Worm (Caenorhabditis elegans) whole organism, dauer: ENCODE measurements around the gene C07G1.6.

Experiments
- unc-62 ChIP-seq: sonication (generic microtip); optimal IDR thresholded peaks from 2 replicates; lab custom pipeline; 2017; ENCODE audit warnings: missing biosample characterization, missing genetic modification reagents, missing genetic modification characterization

The C07G1.6 gene

DNA sequence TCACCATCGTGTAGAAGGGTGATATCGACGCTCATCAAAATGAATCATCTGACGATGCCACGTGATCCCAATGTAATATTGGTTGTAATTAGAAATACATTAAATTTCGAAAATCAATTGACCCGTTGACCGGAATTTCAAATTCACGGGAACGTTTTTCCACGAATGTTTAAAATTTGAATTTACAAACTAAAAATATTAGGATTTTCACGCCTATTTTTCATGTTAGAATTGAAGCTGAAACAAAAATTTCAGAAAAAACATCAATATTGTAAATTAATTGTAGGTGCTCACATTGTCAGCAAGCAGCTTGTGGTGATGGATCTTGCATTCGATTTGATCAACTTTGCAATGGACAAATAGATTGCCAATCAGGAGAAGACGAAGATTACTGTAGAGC lies at the start of gene C07G1.6:
C07G1.6 (minus strand) TSS at position 101 of the 400 bp plus-strand sequence.
- no peak for TF ChIP-seq unc-62

DNA sequence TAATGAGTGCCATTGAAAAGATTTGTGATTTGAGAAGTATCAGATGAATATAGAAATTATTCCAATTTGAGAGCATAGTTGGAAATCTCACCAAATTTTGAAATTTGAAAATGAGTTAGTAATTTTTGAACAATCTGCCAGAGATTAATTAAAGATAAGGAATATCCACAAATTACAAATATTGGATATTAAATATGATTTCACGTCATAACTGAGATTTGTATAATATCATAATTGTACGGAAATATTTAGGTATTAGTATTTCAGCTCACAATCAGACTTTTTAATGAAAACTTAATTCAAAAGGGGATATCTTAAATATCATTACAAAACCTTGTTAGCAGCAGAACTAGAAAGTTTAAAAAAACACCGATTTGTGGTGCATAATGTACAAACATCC lies 49.7 kb upstream of the C07G1.6 start, which contains the start of gene K07H8.7:
K07H8.7 (minus strand) TSS at position 101 of the 400 bp plus-strand sequence.
- TF ChIP-seq unc-62, result no peak

DNA sequence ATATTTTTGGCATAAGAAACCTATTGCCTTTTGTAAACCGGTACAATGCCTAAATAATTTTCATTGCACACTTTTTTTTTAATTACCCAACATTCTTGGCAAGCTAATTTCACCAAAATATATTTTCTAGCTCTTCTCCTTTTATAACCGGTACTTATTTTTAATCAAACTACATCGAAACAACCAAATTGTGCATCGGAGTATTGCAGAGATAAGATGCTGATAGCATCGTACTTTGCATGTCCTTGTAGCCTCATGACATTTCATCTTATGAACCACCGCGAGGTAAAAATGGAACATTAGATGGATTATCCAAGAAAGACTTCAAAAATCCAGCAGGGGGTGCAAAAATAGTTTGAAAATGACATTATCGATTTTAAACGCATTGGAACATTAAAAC lies 45.0 kb upstream of the C07G1.6 start:
- no peak for TF ChIP-seq unc-62

DNA sequence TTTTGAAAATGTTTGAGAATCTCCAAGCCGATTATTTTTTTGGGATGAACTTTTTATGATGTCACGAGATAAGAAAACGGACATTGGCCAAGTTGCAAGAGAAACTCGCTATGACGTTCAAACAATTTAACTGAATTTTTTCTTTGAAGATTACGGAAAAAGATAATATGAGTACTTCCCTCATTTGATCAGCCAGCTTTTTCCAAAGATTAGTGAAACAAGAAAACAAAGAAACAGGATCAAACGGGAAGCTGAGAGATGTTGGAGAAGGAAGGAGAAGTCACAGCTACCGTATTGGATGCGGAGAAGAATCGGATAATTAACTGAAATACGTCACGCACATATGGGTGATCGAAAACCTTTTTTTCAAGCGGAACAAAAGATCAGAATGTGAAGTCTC lies 44.0 kb upstream of the C07G1.6 start:
- no peak for TF ChIP-seq unc-62

DNA sequence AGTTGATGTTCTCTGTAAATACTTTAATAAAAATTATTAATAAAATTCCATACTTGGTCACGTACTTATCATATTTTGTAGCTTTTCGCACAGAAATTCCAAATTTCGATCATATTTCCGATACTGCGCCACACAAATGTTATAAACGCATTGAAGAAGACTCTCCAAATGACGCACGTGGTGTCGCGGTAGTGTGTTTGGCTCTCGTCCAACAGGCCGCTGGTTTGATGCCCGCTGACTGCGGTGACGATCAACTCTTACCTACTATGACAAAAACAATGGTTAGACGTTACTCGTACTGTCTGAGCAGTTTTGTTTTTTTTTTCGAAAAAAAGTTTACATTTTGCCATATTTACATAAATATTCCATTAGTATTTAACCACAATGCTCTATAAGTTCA lies 42.7 kb upstream of the C07G1.6 start:
- TF ChIP-seq unc-62, result no peak

DNA sequence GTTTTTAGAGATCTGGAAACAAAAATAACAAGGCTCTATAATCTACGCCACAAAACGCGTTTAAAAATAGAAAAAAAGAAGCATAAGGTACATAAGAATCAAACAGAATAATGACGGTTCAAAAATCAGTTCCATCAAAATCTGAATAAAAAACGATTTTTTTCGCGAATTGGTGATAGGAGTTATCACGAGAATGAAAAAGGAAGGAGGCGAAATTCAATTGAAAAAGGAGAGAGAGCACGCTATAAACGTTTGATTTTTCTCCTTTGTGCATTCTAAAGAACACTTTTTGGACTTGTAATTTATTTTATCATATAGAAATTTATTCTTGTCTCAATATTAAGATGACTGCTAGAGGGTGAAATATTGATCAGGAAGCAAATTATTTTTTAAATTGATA lies 41.1 kb upstream of the C07G1.6 start:
- TF ChIP-seq unc-62, result no peak

DNA sequence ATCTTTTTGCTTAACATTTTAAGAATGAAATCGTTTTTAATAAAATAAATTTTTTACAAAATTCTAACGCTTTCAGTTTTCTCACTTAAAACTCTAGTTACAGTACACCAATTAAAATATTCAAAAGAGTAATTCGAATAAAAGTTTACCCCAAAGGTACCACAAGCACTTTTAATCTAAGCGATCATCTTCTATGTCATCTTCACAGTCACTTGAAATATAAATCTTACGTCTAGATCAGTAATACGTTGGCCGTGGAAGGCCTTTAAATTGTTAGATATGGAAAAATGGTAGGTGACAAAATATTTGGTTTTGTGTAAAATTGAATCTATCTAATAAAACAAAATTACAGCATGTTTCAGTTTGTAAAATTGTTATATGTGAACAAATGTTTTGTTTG lies 37.1 kb upstream of the C07G1.6 start:
- TF ChIP-seq unc-62, result no peak

DNA sequence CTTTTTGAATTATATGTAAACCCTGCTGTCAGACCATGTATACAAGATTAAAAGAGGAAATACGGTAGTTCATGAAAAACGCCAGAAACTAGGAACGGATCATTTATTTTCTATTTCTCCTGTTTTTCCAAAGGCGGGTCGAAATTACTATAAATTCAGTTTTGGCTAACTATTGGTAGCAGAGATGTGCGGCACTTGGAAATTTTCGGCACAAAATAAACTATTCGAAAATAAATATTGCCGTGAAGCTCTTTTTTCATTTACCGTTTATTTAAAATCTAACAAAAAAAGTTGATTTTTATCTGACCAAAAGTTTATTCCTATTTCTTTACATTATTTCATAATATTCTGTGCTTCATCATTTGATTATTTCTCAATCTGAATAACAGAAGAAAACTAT lies 33.9 kb upstream of the C07G1.6 start, which contains the start of gene T09A12.1:
T09A12.1 (plus strand) TSS at position 301 of the 400 bp plus-strand sequence.
- TF ChIP-seq unc-62, result no peak

DNA sequence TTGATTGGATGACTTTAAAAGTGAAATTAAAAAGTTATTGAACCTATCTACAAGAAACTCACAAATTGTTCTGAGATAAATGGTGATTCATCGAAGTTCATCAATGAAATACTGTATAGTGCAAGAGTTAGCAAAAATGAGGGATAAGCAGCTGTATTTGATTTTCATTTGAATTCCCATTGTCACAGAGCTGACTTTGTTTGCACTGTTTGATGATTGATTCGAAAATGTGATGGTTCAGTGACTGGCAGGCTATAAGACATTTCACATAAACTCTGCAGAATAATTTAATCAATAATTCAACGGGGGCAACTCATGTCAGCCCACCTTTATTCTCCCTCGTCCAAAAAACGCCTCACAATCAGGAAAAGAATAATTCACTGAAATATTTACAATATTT lies 33.4 kb upstream of the C07G1.6 start, which contains the start of gene T09A12.8:
T09A12.8 (minus strand) TSS at position 101 of the 400 bp plus-strand sequence.
- TF ChIP-seq unc-62, result no peak

DNA sequence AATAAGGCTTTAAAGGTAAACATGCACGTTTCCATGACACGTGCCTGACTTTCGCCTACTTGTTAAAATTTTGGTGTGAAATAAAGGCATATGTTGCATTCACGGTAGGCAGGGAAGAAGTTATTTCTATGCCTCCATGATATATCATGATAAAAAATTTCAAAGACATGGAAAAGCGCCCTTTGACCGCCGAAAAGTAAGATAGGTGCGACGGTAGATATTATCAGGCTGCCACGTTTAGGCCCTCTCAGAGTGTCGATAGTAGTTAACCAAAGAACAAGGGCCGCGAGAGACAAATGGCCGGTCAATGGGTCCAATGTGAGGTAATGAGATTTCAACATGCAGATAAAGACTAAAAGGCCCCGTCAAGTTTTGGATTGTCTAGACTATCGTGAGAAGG lies 33.0 kb upstream of the C07G1.6 start:
- TF ChIP-seq unc-62, result no peak

DNA sequence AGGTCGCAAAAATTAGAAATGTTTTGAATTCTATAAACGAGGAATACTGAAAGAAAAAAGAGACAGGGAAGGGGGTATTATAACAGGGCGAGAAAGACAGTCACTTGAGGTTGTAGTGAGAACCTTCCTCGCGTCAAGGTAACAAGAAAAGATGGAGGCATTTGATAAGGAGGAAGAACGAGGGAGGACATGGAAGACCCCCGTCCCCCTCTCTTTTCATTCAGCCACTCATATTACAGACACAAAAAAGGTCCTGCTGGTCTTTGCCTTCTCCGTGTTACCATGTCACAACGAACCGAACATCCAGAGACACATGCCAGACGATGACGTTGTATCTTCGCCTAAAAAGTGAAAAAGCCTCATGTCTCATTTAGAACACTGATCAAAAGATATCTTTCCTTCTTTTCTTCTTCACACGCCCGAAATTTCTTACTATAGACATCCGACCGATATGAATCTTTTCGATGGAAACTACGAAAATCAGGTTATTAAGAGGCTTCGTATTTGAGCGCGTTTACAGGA lies 31.2 kb upstream of the C07G1.6 start:
- TF ChIP-seq unc-62, result no peak

DNA sequence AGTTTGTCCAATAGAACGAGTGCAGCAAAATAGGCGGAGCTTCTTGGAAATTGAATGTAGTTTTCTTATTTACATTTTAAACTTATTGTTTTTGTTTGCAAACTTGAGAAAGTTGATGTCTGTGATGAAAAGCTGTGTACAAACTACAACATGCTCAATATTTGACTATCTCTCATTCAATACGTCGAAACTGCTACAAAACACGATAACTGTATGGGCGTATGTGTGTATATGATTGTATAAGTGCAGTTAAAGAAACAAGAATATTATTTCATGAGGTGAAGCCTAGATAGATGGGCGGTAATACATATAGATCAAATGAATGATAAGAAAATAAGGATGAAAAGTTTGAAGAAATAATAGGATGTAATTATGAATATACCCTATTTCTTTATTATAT lies 29.4 kb upstream of the C07G1.6 start:
- TF ChIP-seq unc-62, result no peak

DNA sequence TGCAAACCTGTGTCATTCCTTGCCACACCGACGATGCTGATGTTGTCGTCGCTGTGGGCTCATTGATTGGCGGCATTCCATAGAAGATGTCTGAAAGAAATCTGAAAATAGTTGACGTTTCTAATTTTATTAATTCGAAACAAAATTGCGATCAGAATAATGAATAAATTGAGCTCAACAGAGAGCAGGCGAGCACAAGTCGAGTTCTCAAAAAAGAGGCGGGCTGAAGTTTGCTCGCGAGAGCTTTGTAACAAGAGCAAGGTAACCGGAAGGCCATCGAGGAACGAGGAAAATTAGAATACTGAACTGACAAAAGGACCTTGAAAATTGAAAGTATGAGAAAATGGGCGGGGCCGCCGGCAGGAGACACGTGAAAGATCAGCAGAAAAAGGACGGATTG lies 26.3 kb upstream of the C07G1.6 start, which contains the start of gene nhr-66:
nhr-66 (minus strand) TSS at position 101 of the 400 bp plus-strand sequence.
- no peak for TF ChIP-seq unc-62

DNA sequence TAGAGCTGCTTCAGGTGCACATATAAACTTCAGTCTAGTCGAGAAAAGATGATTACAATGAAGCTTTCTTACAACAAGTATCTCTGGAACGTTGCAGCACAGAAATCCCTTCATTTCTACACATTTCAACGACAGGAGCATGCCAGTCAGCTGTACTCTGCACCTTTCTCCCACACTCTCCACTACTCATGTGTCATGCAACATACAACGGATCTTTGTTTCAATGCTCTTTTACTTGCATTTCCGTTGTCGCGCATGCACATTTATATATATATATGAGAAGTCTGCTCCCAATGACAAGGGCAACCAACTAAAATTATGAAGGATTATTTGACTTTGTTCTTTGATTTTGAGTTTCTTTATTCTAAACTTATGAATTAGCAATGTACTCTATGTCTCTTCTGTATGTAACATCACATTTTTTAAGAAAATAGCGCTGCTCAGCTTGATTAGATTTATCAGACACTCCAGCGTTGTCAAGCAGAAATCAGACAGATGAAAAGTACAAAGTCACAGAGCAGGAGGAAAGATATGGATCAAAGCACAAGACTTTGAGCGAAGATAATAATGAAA lies 25.0 kb upstream of the C07G1.6 start:
- TF ChIP-seq unc-62, result no peak

DNA sequence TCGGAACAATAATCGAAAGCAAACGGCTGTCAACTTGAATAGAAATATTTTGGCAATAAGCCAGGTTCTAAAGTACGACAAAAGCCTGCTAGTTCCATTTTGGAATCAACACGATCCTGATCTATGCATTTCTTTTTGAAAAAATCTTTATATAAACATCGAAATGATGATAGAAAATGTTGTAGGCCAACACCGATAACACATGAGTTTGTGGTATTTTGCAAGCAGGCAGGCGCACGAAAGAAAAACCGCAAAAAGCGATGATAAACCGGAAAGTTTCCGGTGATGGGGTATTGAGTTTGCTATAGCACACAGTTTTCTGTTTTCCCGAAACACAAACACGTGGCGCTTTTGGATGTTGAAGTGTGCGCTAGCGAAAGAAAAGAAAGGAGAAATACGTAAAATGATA lies 23.9 kb upstream of the C07G1.6 start:
- no peak for TF ChIP-seq unc-62

DNA sequence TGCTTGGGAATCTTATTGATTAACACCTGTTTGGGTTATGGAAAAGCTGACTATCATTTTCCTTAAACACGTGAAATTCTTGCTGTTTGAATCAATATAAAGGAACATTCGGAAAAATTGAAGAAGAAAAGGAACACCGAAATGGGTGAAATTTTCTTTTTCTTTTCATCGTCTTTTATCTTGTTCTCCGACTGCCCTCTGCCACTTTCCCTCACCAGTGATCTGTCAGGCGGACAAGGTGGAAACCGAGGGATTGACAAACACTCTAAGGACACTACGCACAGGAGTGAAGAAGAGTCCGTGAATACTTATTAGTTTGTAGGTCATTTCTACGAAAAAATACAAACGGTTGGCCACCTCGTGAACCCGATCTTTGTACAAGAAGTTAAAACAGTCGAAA lies 23.1 kb upstream of the C07G1.6 start:
- no peak for TF ChIP-seq unc-62

DNA sequence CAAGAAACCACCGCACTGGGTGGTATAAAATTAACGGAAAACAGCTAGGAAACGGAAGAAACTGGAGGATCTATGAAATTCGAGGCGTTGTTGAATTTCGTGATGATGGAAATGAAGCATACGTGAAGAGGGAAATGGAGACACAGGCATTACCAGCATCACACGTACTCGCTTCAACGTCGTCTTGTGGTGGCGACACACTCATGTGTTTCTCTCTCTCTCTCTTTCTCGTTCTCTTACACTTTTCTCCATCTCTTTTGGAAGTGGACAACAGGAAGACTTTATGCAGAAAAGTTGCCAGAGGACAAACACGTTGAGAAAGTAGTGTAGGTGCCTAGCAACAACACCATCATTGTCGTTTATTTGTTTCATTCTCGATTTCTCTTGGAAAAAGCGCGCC lies 22.2 kb upstream of the C07G1.6 start:
- TF ChIP-seq unc-62, result no peak

DNA sequence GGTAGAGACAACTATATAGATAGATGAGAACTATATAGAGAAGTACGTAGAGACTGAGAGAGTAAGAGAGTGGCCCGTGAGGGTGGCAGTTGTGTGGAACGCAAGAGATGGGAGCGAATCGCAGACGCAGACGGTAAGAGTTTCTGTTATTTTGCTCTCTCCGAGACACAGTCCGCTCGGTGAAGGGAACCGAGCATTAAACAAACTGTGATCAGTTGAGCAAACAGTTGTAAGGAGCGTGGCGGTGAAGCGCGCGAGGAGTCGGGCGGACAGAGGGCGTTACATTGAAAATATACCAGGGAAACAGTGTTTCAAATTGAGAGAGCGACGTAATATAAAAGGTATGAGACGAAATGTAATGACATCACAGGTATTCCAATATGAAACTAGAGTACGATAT lies 19.3 kb upstream of the C07G1.6 start:
- TF ChIP-seq unc-62, result no peak

DNA sequence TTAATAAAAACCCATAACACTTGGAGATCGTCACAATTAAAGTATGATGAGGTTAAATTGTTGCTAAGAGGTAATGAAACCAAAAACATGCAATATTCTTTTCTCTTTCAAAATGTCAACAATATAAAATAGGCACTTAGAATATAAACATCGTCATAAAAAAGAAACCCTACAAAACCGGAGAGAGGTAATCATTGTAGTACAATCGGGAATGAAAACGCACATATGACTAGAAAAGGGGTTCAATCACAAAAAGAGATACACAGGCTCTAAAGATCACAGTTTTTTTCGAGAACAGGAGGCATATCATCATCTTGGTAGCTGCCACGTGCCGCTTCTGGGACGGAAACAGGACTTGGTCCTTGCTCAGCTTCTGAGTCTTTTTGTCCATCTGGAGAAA lies 16.3 kb upstream of the C07G1.6 start:
- TF ChIP-seq unc-62, result no peak
